Worm (Caenorhabditis elegans) whole organism, young adult: ENCODE results near the gene nbs-1.
A peak's percentile ranks its signal among the peaks of the same experiment; 100 is the strongest.

Source experiments
- D2030.7 ChIP-seq: fragments of 200-800 bp; sonication (Bioruptor generic); IDR thresholded peaks from 2 replicates; pipeline ENCODE4 v1.3.6; 2022; ENCODE audit warnings: missing genetic modification reagents, missing genetic modification characterization, missing compliant biosample characterization
- F22D6.2 ChIP-seq: sonication (generic microtip); optimal IDR thresholded peaks from 2 replicates; lab custom pipeline; 2016; ENCODE audit warnings: mild to moderate bottlenecking, missing genetic modification characterization, missing compliant biosample characterization
- F49E8.2 ChIP-seq: sonication (generic microtip); optimal IDR thresholded peaks from 3 replicates; lab custom pipeline; 2017; ENCODE audit warnings: missing genetic modification characterization, mild to moderate bottlenecking, missing compliant biosample characterization, antibody characterized with exemption, moderate library complexity; ENCODE audit not compliant: insufficient read depth
- F57C9.4 ChIP-seq: sonication (generic microtip); optimal IDR thresholded peaks from 2 replicates; lab custom pipeline; 2017; ENCODE audit warnings: mild to moderate bottlenecking, missing genetic modification characterization, missing compliant biosample characterization
- K12H6.12 ChIP-seq: fragments of 200-800 bp; sonication (Bioruptor generic); optimal IDR thresholded peaks from 2 replicates; lab custom pipeline; 2018; ENCODE audit warnings: mild to moderate bottlenecking, missing genetic modification characterization, missing compliant biosample characterization
- Y95B8A.8 ChIP-seq: fragments of 200-800 bp; sonication (Bioruptor generic); IDR thresholded peaks from 2 replicates; pipeline ENCODE4 v1.3.6; 2022; ENCODE audit warnings: missing genetic modification reagents, missing genetic modification characterization, missing compliant biosample characterization
- ama-1 ChIP-seq, 3 experiments: fragments of 150-350 bp in 1 of 3; sonication (generic microtip) in 2 of 3; optimal IDR thresholded peaks; 2 replicates each; lab custom pipeline; 2014 to 2018; ENCODE audit warnings: missing biosample characterization in 2 of 3, missing genetic modification characterization in 2 of 3, missing genetic modification reagents in 2 of 3
- aptf-3 ChIP-seq: fragments of 200-800 bp; sonication (Bioruptor generic); IDR thresholded peaks from 2 replicates; pipeline ENCODE4 v1.3.6; 2022; ENCODE audit warnings: missing genetic modification characterization, missing compliant biosample characterization
- ceh-27 ChIP-seq: fragments of 200-800 bp; sonication (Bioruptor generic); optimal IDR thresholded peaks from 2 replicates; lab custom pipeline; 2018; ENCODE audit warnings: mild to moderate bottlenecking, missing genetic modification characterization, moderate library complexity, missing compliant biosample characterization
- ceh-40 ChIP-seq: fragments of 200-800 bp; sonication (Bioruptor generic); IDR thresholded peaks from 2 replicates; pipeline ENCODE4 v1.3.6; 2022; ENCODE audit warnings: missing genetic modification characterization, missing compliant biosample characterization
- ceh-58 ChIP-seq: fragments of 200-800 bp; sonication (Bioruptor generic); IDR thresholded peaks from 2 replicates; pipeline ENCODE4 v1.3.6; 2022; ENCODE audit warnings: missing genetic modification characterization, missing compliant biosample characterization
- dox-1 ChIP-seq: fragments of 200-800 bp; sonication (Bioruptor generic); IDR thresholded peaks from 2 replicates; pipeline ENCODE4 v1.3.6; 2022; ENCODE audit warnings: missing genetic modification reagents, missing genetic modification characterization, missing compliant biosample characterization
- efl-1 ChIP-seq: fragments of 150-350 bp; optimal IDR thresholded peaks from 2 replicates; lab custom pipeline; 2014; ENCODE audit warnings: missing biosample characterization, missing genetic modification reagents, missing genetic modification characterization
- egl-18 ChIP-seq: fragments of 200-800 bp; sonication (Bioruptor generic); IDR thresholded peaks from 2 replicates; pipeline ENCODE4 v1.3.6; 2022; ENCODE audit warnings: missing genetic modification reagents, missing genetic modification characterization, missing compliant biosample characterization
- ekl-4 ChIP-seq: fragments of 200-800 bp; sonication (Bioruptor generic); IDR thresholded peaks from 2 replicates; pipeline ENCODE4 v1.3.6; 2022; ENCODE audit warnings: missing genetic modification reagents, missing genetic modification characterization, missing compliant biosample characterization
- fkh-3 ChIP-seq: sonication (generic microtip); optimal IDR thresholded peaks from 2 replicates; lab custom pipeline; 2016; ENCODE audit warnings: mild to moderate bottlenecking, missing genetic modification characterization, missing compliant biosample characterization
- hsf-1 ChIP-seq: fragments of 200-800 bp; sonication (Bioruptor generic); IDR thresholded peaks from 2 replicates; pipeline ENCODE4 v1.3.6; 2022; ENCODE audit warnings: missing genetic modification reagents, missing genetic modification characterization, missing compliant biosample characterization
- lag-1 ChIP-seq: fragments of 200-800 bp; sonication (Bioruptor generic); IDR thresholded peaks from 2 replicates; pipeline ENCODE4 v1.3.6; 2022; ENCODE audit warnings: missing genetic modification reagents, missing genetic modification characterization, missing compliant biosample characterization
- lin-35 ChIP-seq, 3 experiments: fragments of 150-350 bp in 2 of 3; sonication (generic microtip) in 1 of 3; optimal IDR thresholded peaks; 2 replicates each; lab custom pipeline; 2014 to 2018; ENCODE audit warnings: missing biosample characterization in 3 of 3, missing genetic modification characterization in 3 of 3, missing genetic modification reagents in 3 of 3
- lin-54 ChIP-seq: fragments of 200-800 bp; sonication (Bioruptor generic); optimal IDR thresholded peaks from 2 replicates; lab custom pipeline; 2018; ENCODE audit warnings: mild to moderate bottlenecking, missing genetic modification characterization, missing compliant biosample characterization
- lsl-1 ChIP-seq: fragments of 200-800 bp; sonication (Bioruptor generic); optimal IDR thresholded peaks from 2 replicates; lab custom pipeline; 2018; ENCODE audit warnings: mild to moderate bottlenecking, missing genetic modification characterization, moderate library complexity, missing compliant biosample characterization
- madf-3 ChIP-seq: fragments of 200-800 bp; sonication (Bioruptor generic); IDR thresholded peaks from 2 replicates; pipeline ENCODE4 v1.3.6; 2022; ENCODE audit warnings: missing genetic modification reagents, missing genetic modification characterization, missing compliant biosample characterization
- mcd-1 ChIP-seq: fragments of 200-800 bp; sonication (Bioruptor generic); IDR thresholded peaks from 2 replicates; pipeline ENCODE4 v1.3.6; 2022; ENCODE audit warnings: missing genetic modification reagents, missing genetic modification characterization, missing compliant biosample characterization
- mel-28 ChIP-seq: sonication (generic microtip); optimal IDR thresholded peaks from 2 replicates; lab custom pipeline; 2016; ENCODE audit warnings: borderline replicate concordance, mild to moderate bottlenecking, missing genetic modification characterization, missing compliant biosample characterization
- mxl-1 ChIP-seq: sonication (generic microtip); optimal IDR thresholded peaks from 2 replicates; lab custom pipeline; 2016; ENCODE audit warnings: missing genetic modification characterization, missing compliant biosample characterization
- nfya-1 ChIP-seq: sonication (generic microtip); optimal IDR thresholded peaks from 2 replicates; lab custom pipeline; 2017; ENCODE audit warnings: antibody characterized with exemption, missing compliant biosample characterization, missing genetic modification characterization, borderline replicate concordance; ENCODE audit not compliant: insufficient read depth
- nfya-2 ChIP-seq: fragments of 200-800 bp; sonication (Bioruptor generic); IDR thresholded peaks from 2 replicates; pipeline ENCODE4 v1.3.6; 2022; ENCODE audit warnings: missing genetic modification reagents, missing genetic modification characterization, missing compliant biosample characterization
- nhr-80 ChIP-seq: sonication (generic microtip); optimal IDR thresholded peaks from 2 replicates; lab custom pipeline; 2016; ENCODE audit warnings: missing genetic modification characterization, missing compliant biosample characterization
- pbrm-1 ChIP-seq: fragments of 200-800 bp; sonication (Bioruptor generic); IDR thresholded peaks from 2 replicates; pipeline ENCODE4 v1.3.6; 2022; ENCODE audit warnings: missing genetic modification reagents, missing genetic modification characterization, missing compliant biosample characterization
- sdz-38 ChIP-seq: sonication (generic microtip); optimal IDR thresholded peaks from 2 replicates; lab custom pipeline; 2016; ENCODE audit warnings: missing genotype, missing genetic modification characterization, missing compliant biosample characterization
- sea-2 ChIP-seq: fragments of 200-800 bp; sonication (Bioruptor generic); IDR thresholded peaks from 2 replicates; pipeline ENCODE4 v1.3.6; 2022; ENCODE audit warnings: missing genetic modification characterization, missing compliant biosample characterization
- snpc-1.1 ChIP-seq: sonication (generic microtip); optimal IDR thresholded peaks from 2 replicates; lab custom pipeline; 2017; ENCODE audit warnings: missing genetic modification characterization, mild to moderate bottlenecking, missing compliant biosample characterization, antibody characterized with exemption, moderate library complexity, missing genotype, missing genetic modification reagents; ENCODE audit not compliant: insufficient read depth
- snpc-4 ChIP-seq, 5 experiments: fragments of 150-350 bp in 1 of 5; sonication (generic microtip) in 4 of 5; optimal IDR thresholded peaks; 2 replicates each; lab custom pipeline; 2014 to 2018; ENCODE audit warnings: missing genetic modification characterization in 5 of 5, missing biosample characterization in 3 of 5, antibody characterized with exemption in 2 of 5, mild to moderate bottlenecking in 2 of 5, missing compliant biosample characterization in 2 of 5, missing genotype in 2 of 5, moderate library complexity in 2 of 5, missing genetic modification reagents in 1 of 5
- tbx-9 ChIP-seq: sonication (generic microtip); optimal IDR thresholded peaks from 2 replicates; lab custom pipeline; 2016; ENCODE audit warnings: borderline replicate concordance, missing genetic modification characterization, inconsistent platforms, missing compliant biosample characterization
- ztf-18 ChIP-seq: sonication (generic microtip); optimal IDR thresholded peaks from 2 replicates; lab custom pipeline; 2016; ENCODE audit warnings: missing genotype, mild to moderate bottlenecking, missing genetic modification characterization, missing compliant biosample characterization
- ztf-25 ChIP-seq: fragments of 200-800 bp; sonication (Bioruptor generic); IDR thresholded peaks from 2 replicates; pipeline ENCODE4 v1.3.6; 2022; ENCODE audit warnings: missing genetic modification reagents, missing genetic modification characterization, missing compliant biosample characterization
- ztf-6 ChIP-seq: fragments of 200-800 bp; sonication (Bioruptor generic); IDR thresholded peaks from 2 replicates; pipeline ENCODE4 v1.3.6; 2022; ENCODE audit warnings: missing genetic modification reagents, missing genetic modification characterization, missing compliant biosample characterization

nbs-1 gene

ce11 chrII:11142571-11142970, 46.3 kb upstream of the nbs-1 start, which contains the start of gene arrd-6:
Gene arrd-6, plus strand, starts transcription at chrII:11142739.
- TF ChIP-seq pbrm-1 (GFP tag; lab: Robert Waterston, UW) (0 out of 2 replicates have a peak, but pooled peaks have one; percentile 20), mel-28 (tag; lab: Kevin White, UChicago) (no peak)

- TF ChIP-seq ztf-18 (tag; lab: Kevin White, UChicago) (no peak), aptf-3 (GFP tag; lab: Robert Waterston, UW) (no peak), ztf-6 (GFP tag; lab: Robert Waterston, UW) (no peak), mxl-1 (tag; lab: Kevin White, UChicago) (no peak), F57C9.4 (tag; lab: Kevin White, UChicago) (no peak), D2030.7 (GFP tag; lab: Robert Waterston, UW) (no peak), hsf-1 (GFP tag; lab: Robert Waterston, UW) (no peak), Y95B8A.8 (GFP tag; lab: Robert Waterston, UW) (no peak), K12H6.12 (tag; lab: Kevin White, UChicago) (no peak)
- TF ChIP-seq, all 124 proteins: peak for 0
These were observed 43.9 kb upstream of the nbs-1 start, which contains the start of gene F40F8.4 for ce11 chrII:11140140-11140539. Gene F40F8.4, minus strand, starts transcription at chrII:11140240.

ce11 chrII:11135773-11136172, 39.5 kb upstream of the nbs-1 start:
- no peak for TF ChIP-seq tbx-9 (tag; lab: Kevin White, UChicago)
- TF ChIP-seq nhr-80 (tag; lab: Kevin White, UChicago) = peak; percentile 18
- TF ChIP-seq, all 124 proteins: peak for 1

DNA sequence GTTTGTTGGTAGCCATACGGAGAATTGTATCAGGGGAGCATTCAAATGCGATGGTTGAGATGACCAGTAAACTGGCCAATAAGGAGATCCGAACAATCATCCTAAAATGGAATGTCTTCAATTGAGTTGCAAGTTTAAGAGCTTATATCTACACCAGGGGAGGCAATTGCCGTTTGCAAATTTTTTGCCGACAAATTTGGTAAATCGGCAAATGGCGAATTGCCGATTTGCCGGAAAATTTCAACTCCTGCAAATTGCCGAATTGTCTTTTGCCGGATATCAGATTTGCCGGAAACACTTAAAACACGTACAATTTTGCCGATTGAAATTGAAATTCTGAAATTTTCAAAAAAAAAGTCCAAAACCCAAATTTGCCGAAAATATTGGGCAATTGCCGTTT, 38.5 kb upstream of the nbs-1 start, which contains the start of gene F40F8.5:
TSS of gene F40F8.5 (minus strand) at position 101 of the 400 bp plus-strand sequence.
- TF ChIP-seq F49E8.2 (tag; lab: Kevin White, UChicago) (no peak), hsf-1 (GFP tag; lab: Robert Waterston, UW) (no peak), sdz-38 (tag; lab: Kevin White, UChicago) (no peak), lsl-1 (GFP tag; lab: Kevin White, UChicago) (no peak), sea-2 (GFP tag; lab: Robert Waterston, UW) (no peak), ekl-4 (GFP tag; lab: Robert Waterston, UW) (no peak), madf-3 (GFP tag; lab: Robert Waterston, UW) (no peak), snpc-1.1 (tag; lab: Kevin White, UChicago) (no peak), ama-1 (optimal IDR thresholded peaks at IDR 0.05; lab: Kevin White, UChicago) (no peak), ama-1 (GFP tag; optimal IDR thresholded peaks at IDR 0.05; lab: Kevin White, UChicago) (no peak), ceh-58 (no peak), ceh-40 (no peak), F22D6.2 (tag; lab: Kevin White, UChicago) (no peak), nfya-1 (no peak), egl-18 (GFP tag; lab: Robert Waterston, UW) (no peak)

- no peak for TF ChIP-seq pbrm-1 (GFP tag; lab: Robert Waterston, UW)
- TF ChIP-seq lag-1 = no peak
- peak; percentile 82 for TF ChIP-seq mcd-1 (GFP tag; lab: Robert Waterston, UW)
- TF ChIP-seq fkh-3 = no peak
- TF ChIP-seq nfya-2 (GFP tag; lab: Robert Waterston, UW) = no peak
- TF ChIP-seq ztf-25 (GFP tag; lab: Robert Waterston, UW) = no peak
- TF ChIP-seq mxl-1 (tag; lab: Kevin White, UChicago) = no peak
- TF ChIP-seq efl-1 (GFP tag; lab: Kevin White, UChicago) = peak; percentile 65
- TF ChIP-seq ceh-27 (GFP tag; lab: Kevin White, UChicago) = no peak
- TF ChIP-seq snpc-4 (GFP tag; optimal IDR thresholded peaks at IDR 0.05; lab: Kevin White, UChicago) = no peak
- no peak for TF ChIP-seq snpc-4 (tag; optimal IDR thresholded peaks at IDR 0.05; lab: Kevin White, UChicago)
- TF ChIP-seq lin-35 (GFP tag; optimal IDR thresholded peaks at IDR 0.05; lab: Kevin White, UChicago) = peak in 1 of 3 experiments; percentile 59
- TF ChIP-seq dox-1 = no peak
- peak; percentile 55 for TF ChIP-seq lin-54
These were observed 36.3 kb upstream of the nbs-1 start, which contains the start of gene F40F8.11 for ce11 chrII:11132542-11132941. Gene F40F8.11, minus strand, starts transcription at chrII:11132590.
